Worm (Caenorhabditis elegans) whole organism, mixed stage, embryonic: Measurements from ENCODE around the gene lap-2.

Experiments
- M03D4.4 ChIP-seq: sonication (generic microtip); optimal IDR thresholded peaks from 2 replicates; lab custom pipeline; 2017; ENCODE audit warnings: mild to moderate bottlenecking, missing genetic modification characterization, missing compliant biosample characterization
- bed-3 ChIP-seq: fragments of 200-800 bp; sonication (Bioruptor generic); optimal IDR thresholded peaks from 3 replicates; lab custom pipeline; 2018; ENCODE audit warnings: mild to moderate bottlenecking, missing genetic modification characterization, moderate library complexity, missing compliant biosample characterization
- blmp-1 ChIP-seq: fragments of 150-350 bp; optimal IDR thresholded peaks from 2 replicates; lab custom pipeline; 2014; ENCODE audit warnings: missing biosample characterization, missing genetic modification characterization
- ceh-39 ChIP-seq: fragments of 150-350 bp; optimal IDR thresholded peaks from 2 replicates; lab custom pipeline; 2014; ENCODE audit warnings: missing biosample characterization, missing genetic modification characterization
- ceh-43 ChIP-seq: fragments of 200-800 bp; sonication (Bioruptor generic); optimal IDR thresholded peaks from 2 replicates; lab custom pipeline; 2018; ENCODE audit warnings: mild to moderate bottlenecking, missing genetic modification characterization, moderate library complexity, missing compliant biosample characterization
- ceh-83 ChIP-seq: fragments of 200-800 bp; sonication (Bioruptor generic); optimal IDR thresholded peaks from 2 replicates; lab custom pipeline; 2018; ENCODE audit warnings: mild to moderate bottlenecking, missing genetic modification characterization, missing compliant biosample characterization
- ces-1 ChIP-seq: fragments of 150-350 bp; optimal IDR thresholded peaks from 2 replicates; lab custom pipeline; 2014; ENCODE audit warnings: missing biosample characterization, missing genetic modification reagents, missing genetic modification characterization
- cnd-1 ChIP-seq: fragments of 200-800 bp; sonication (Bioruptor generic); optimal IDR thresholded peaks from 2 replicates; lab custom pipeline; 2018; ENCODE audit warnings: mild to moderate bottlenecking, missing genetic modification characterization, missing compliant biosample characterization
- drap-1 ChIP-seq: fragments of 200-800 bp; sonication (Bioruptor generic); optimal IDR thresholded peaks from 3 replicates; lab custom pipeline; 2018; ENCODE audit warnings: mild to moderate bottlenecking, missing genetic modification characterization, missing compliant biosample characterization
- elt-1 ChIP-seq: sonication (generic microtip); optimal IDR thresholded peaks from 2 replicates; lab custom pipeline; 2017; ENCODE audit warnings: missing genetic modification characterization, mild to moderate bottlenecking, missing compliant biosample characterization, antibody characterized with exemption, moderate library complexity, borderline replicate concordance; ENCODE audit not compliant: insufficient read depth
- elt-3 ChIP-seq: fragments of 150-350 bp; optimal IDR thresholded peaks from 2 replicates; lab custom pipeline; 2014; ENCODE audit warnings: missing biosample characterization, missing genetic modification characterization
- flh-1 ChIP-seq: fragments of 200-800 bp; sonication (Bioruptor generic); optimal IDR thresholded peaks from 2 replicates; lab custom pipeline; 2018; ENCODE audit warnings: mild to moderate bottlenecking, missing genetic modification characterization, moderate library complexity, missing compliant biosample characterization
- ham-2 ChIP-seq: fragments of 200-800 bp; sonication (Bioruptor generic); optimal IDR thresholded peaks from 2 replicates; lab custom pipeline; 2018; ENCODE audit warnings: mild to moderate bottlenecking, missing genetic modification characterization, missing compliant biosample characterization
- hlh-1 ChIP-seq: fragments of 150-350 bp; optimal IDR thresholded peaks from 2 replicates; lab custom pipeline; 2014; ENCODE audit warnings: missing biosample characterization, missing genetic modification reagents, missing genetic modification characterization
- lin-13 ChIP-seq: fragments of 150-350 bp; optimal IDR thresholded peaks from 2 replicates; lab custom pipeline; 2014; ENCODE audit warnings: missing biosample characterization, missing genetic modification characterization
- lin-32 ChIP-seq: fragments of 200-800 bp; sonication (Bioruptor generic); optimal IDR thresholded peaks from 2 replicates; lab custom pipeline; 2018; ENCODE audit warnings: mild to moderate bottlenecking, missing genetic modification characterization, missing compliant biosample characterization
- lsy-2 ChIP-seq: fragments of 150-350 bp; optimal IDR thresholded peaks from 2 replicates; lab custom pipeline; 2014; ENCODE audit warnings: missing biosample characterization, missing genetic modification characterization
- mab-5 ChIP-seq: fragments of 150-350 bp; optimal IDR thresholded peaks from 2 replicates; lab custom pipeline; 2014; ENCODE audit warnings: missing biosample characterization, missing genetic modification characterization
- mep-1 ChIP-seq: fragments of 150-350 bp; optimal IDR thresholded peaks from 2 replicates; lab custom pipeline; 2017; ENCODE audit warnings: missing biosample characterization, missing genetic modification reagents, missing genetic modification characterization, inconsistent platforms
- mls-2 ChIP-seq: sonication (generic microtip); optimal IDR thresholded peaks from 2 replicates; lab custom pipeline; 2016; ENCODE audit warnings: mild to moderate bottlenecking, missing genetic modification characterization, moderate library complexity, missing compliant biosample characterization
- nhr-12 ChIP-seq: fragments of 150-350 bp; optimal IDR thresholded peaks from 2 replicates; lab custom pipeline; 2014; ENCODE audit warnings: missing biosample characterization, missing genetic modification characterization
- nhr-2 ChIP-seq: fragments of 150-350 bp; optimal IDR thresholded peaks from 2 replicates; lab custom pipeline; 2014; ENCODE audit warnings: missing biosample characterization, missing genetic modification characterization
- nhr-237 ChIP-seq: fragments of 150-350 bp; optimal IDR thresholded peaks from 2 replicates; lab custom pipeline; 2014; ENCODE audit warnings: missing biosample characterization, missing genetic modification characterization
- nhr-28 ChIP-seq: fragments of 150-350 bp; optimal IDR thresholded peaks from 2 replicates; lab custom pipeline; 2014; ENCODE audit warnings: missing biosample characterization, missing genetic modification characterization
- nhr-76 ChIP-seq: sonication (generic microtip); optimal IDR thresholded peaks from 2 replicates; lab custom pipeline; 2017; ENCODE audit warnings: missing biosample characterization, missing genetic modification characterization
- pha-4 ChIP-seq: fragments of 150-350 bp; optimal IDR thresholded peaks from 2 replicates; lab custom pipeline; 2018; ENCODE audit warnings: missing biosample characterization, missing genetic modification reagents, missing genetic modification characterization
- sem-2 ChIP-seq: fragments of 200-800 bp; sonication (Bioruptor generic); optimal IDR thresholded peaks from 2 replicates; lab custom pipeline; 2018; ENCODE audit warnings: mild to moderate bottlenecking, missing genetic modification characterization, missing compliant biosample characterization
- snpc-4 ChIP-seq: fragments of 150-350 bp; optimal IDR thresholded peaks from 2 replicates; lab custom pipeline; 2014; ENCODE audit warnings: missing biosample characterization, missing genetic modification characterization
- sptf-1 ChIP-seq: sonication (generic microtip); optimal IDR thresholded peaks from 2 replicates; lab custom pipeline; 2017; ENCODE audit warnings: mild to moderate bottlenecking, missing genetic modification characterization, moderate library complexity, missing compliant biosample characterization
- tbx-8 ChIP-seq: fragments of 200-800 bp; sonication (Bioruptor generic); optimal IDR thresholded peaks from 2 replicates; lab custom pipeline; 2018; ENCODE audit warnings: mild to moderate bottlenecking, missing genetic modification characterization, moderate library complexity, missing compliant biosample characterization
- unc-120 ChIP-seq: sonication (generic microtip); optimal IDR thresholded peaks from 2 replicates; lab custom pipeline; 2017; ENCODE audit warnings: missing genetic modification characterization, missing compliant biosample characterization; ENCODE audit not compliant: poor library complexity, severe bottlenecking
- unc-39 ChIP-seq: fragments of 150-350 bp; optimal IDR thresholded peaks from 2 replicates; lab custom pipeline; 2014; ENCODE audit warnings: missing biosample characterization, missing genetic modification characterization
- unc-62 ChIP-seq: fragments of 150-350 bp; optimal IDR thresholded peaks from 2 replicates; lab custom pipeline; 2014; ENCODE audit warnings: missing biosample characterization, missing genetic modification reagents, missing genetic modification characterization
- zip-8 ChIP-seq: fragments of 150-350 bp; optimal IDR thresholded peaks from 2 replicates; lab custom pipeline; 2014; ENCODE audit warnings: missing biosample characterization, missing genetic modification characterization

Gene lap-2

ce11 chrV:13003378-13003777 is 40.1 kb upstream of the lap-2 start (continued):
- peak; percentile 79 for TF ChIP-seq cnd-1 (tag; lab: Kevin White, UChicago)
- TF ChIP-seq ces-1 (GFP tag; lab: Kevin White, UChicago) = no peak
- no peak for TF ChIP-seq elt-3 (tag; lab: Kevin White, UChicago)
- TF ChIP-seq M03D4.4 (tag; lab: Kevin White, UChicago) = peak; percentile 87

- TF ChIP-seq elt-3 (tag; lab: Kevin White, UChicago) (no peak), elt-1 (tag; lab: Kevin White, UChicago) (no peak), unc-62 (GFP tag; lab: Kevin White, UChicago) (no peak), unc-39 (tag; lab: Kevin White, UChicago) (no peak), snpc-4 (no peak), pha-4 (tag; lab: Kevin White, UChicago) (no peak), hlh-1 (no peak), cnd-1 (tag; lab: Kevin White, UChicago) (no peak), sem-2 (GFP tag; lab: Kevin White, UChicago) (no peak), bed-3 (GFP tag; lab: Kevin White, UChicago) (no peak), ham-2 (GFP tag; lab: Kevin White, UChicago) (no peak)
These were observed 39.1 kb upstream of the lap-2 start for ce11 chrV:13004374-13004773.

DNA sequence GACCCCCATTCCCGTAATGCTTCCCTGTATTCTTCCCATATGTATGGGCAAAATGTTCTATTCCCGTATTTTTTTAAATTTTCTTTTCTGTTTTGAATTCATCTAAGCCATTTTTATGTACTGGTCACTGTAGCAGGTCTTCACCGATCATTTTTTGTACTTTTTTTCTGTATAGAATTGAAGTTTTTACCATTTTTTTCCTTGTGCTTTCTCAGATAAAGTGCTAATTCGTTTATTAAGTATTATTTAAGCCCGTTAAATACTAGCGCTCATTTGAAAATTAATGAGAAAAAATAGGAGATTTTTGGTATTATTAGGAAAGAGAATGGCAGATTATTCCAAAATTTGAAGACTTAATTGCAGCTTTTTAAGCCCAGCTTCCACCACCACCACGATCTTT is 36.8 kb upstream of the lap-2 start:
- no peak for TF ChIP-seq nhr-28 (tag; lab: Kevin White, UChicago)
- TF ChIP-seq mep-1 = no peak
- TF ChIP-seq flh-1 = no peak
- no peak for TF ChIP-seq sem-2 (GFP tag; lab: Kevin White, UChicago)
- no peak for TF ChIP-seq bed-3 (GFP tag; lab: Kevin White, UChicago)
- no peak for TF ChIP-seq blmp-1 (tag; lab: Kevin White, UChicago)
- TF ChIP-seq nhr-237 (tag; lab: Kevin White, UChicago) = no peak
- no peak for TF ChIP-seq drap-1 (GFP tag; lab: Kevin White, UChicago)
- TF ChIP-seq mab-5 = no peak
- TF ChIP-seq zip-8 (tag; lab: Kevin White, UChicago) = no peak
- TF ChIP-seq lsy-2 = no peak
- no peak for TF ChIP-seq sptf-1 (tag; lab: Kevin White, UChicago)
- no peak for TF ChIP-seq ceh-39
- no peak for TF ChIP-seq nhr-76 (tag; lab: Kevin White, UChicago)

ce11 chrV:13008825-13009224 is 34.7 kb upstream of the lap-2 start, which contains the start of gene F15B9.10:
TSS of gene F15B9.10 (minus strand) at chrV:13008925.
- TF ChIP-seq snpc-4 = no peak
- TF ChIP-seq hlh-1 = no peak
- no peak for TF ChIP-seq mab-5
- TF ChIP-seq lin-13 = no peak
- no peak for TF ChIP-seq nhr-2
- TF ChIP-seq, all 35 proteins: peak for 0

- no peak for TF ChIP-seq sptf-1 (tag; lab: Kevin White, UChicago)
- TF ChIP-seq zip-8 (tag; lab: Kevin White, UChicago) = no peak
- no peak for TF ChIP-seq ceh-83 (GFP tag; lab: Kevin White, UChicago)
- TF ChIP-seq cnd-1 (tag; lab: Kevin White, UChicago) = no peak
- no peak for TF ChIP-seq mab-5
- no peak for TF ChIP-seq ces-1 (GFP tag; lab: Kevin White, UChicago)
- no peak for TF ChIP-seq unc-120 (tag; lab: Kevin White, UChicago)
- TF ChIP-seq mep-1 = no peak
- TF ChIP-seq sem-2 (GFP tag; lab: Kevin White, UChicago) = no peak
- no peak for TF ChIP-seq bed-3 (GFP tag; lab: Kevin White, UChicago)
- no peak for TF ChIP-seq nhr-237 (tag; lab: Kevin White, UChicago)
- TF ChIP-seq unc-62 (GFP tag; lab: Kevin White, UChicago) = no peak
- no peak for TF ChIP-seq nhr-28 (tag; lab: Kevin White, UChicago)
- no peak for TF ChIP-seq flh-1
- no peak for TF ChIP-seq hlh-1
- no peak for TF ChIP-seq lsy-2
- TF ChIP-seq, all 35 proteins: peak for 0
These were observed 34.2 kb upstream of the lap-2 start for ce11 chrV:13009271-13009670.

DNA sequence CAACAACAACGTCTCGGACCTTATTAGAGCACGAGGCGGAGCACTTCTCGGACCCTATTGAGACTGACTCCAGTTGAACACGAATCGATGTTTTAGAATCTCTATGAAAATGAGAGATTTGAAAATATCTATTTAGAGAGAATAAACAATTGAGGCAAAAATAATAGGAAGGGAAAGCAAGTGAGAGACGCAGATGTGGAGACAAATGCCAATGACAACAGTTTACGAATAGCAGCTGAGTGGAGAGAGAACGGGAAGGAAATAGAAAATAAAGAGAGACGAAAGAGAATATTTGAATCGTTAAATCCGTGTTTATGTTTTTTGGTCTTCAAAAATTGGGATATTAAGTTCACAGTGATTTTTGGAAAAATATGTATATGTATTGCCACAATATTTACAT is 33.7 kb upstream of the lap-2 start:
- TF ChIP-seq elt-3 (tag; lab: Kevin White, UChicago) (no peak), unc-120 (tag; lab: Kevin White, UChicago) (peak; percentile 50), ces-1 (GFP tag; lab: Kevin White, UChicago) (peak; percentile 59), ceh-43 (GFP tag; lab: Kevin White, UChicago) (no peak), sptf-1 (tag; lab: Kevin White, UChicago) (no peak), ceh-83 (GFP tag; lab: Kevin White, UChicago) (no peak), lsy-2 (peak; percentile 28), mls-2 (tag; lab: Kevin White, UChicago) (no peak), nhr-28 (tag; lab: Kevin White, UChicago) (no peak), zip-8 (tag; lab: Kevin White, UChicago) (no peak), ceh-39 (no peak), pha-4 (tag; lab: Kevin White, UChicago) (peak; percentile 10), nhr-12 (tag; lab: Kevin White, UChicago) (no peak), flh-1 (no peak), lin-32 (GFP tag; lab: Kevin White, UChicago) (no peak), lin-13 (no peak), M03D4.4 (tag; lab: Kevin White, UChicago) (no peak), tbx-8 (GFP tag; lab: Kevin White, UChicago) (no peak), blmp-1 (tag; lab: Kevin White, UChicago) (no peak), sem-2 (GFP tag; lab: Kevin White, UChicago) (no peak), bed-3 (GFP tag; lab: Kevin White, UChicago) (no peak), nhr-76 (tag; lab: Kevin White, UChicago) (no peak), drap-1 (GFP tag; lab: Kevin White, UChicago) (no peak), unc-62 (GFP tag; lab: Kevin White, UChicago) (no peak), cnd-1 (tag; lab: Kevin White, UChicago) (no peak), snpc-4 (no peak), nhr-237 (tag; lab: Kevin White, UChicago) (no peak), nhr-2 (no peak), hlh-1 (peak; percentile 29), ham-2 (GFP tag; lab: Kevin White, UChicago) (no peak), mab-5 (no peak)
